Worm (Caenorhabditis elegans) whole organism, late embryonic: Measurements from ENCODE around the gene srx-90.

Source experiments
- C38D4.7 ChIP-seq: fragments of 200-800 bp; sonication (Bioruptor generic); optimal IDR thresholded peaks from 2 replicates; lab custom pipeline; 2018; ENCODE audit warnings: mild to moderate bottlenecking, missing genetic modification characterization, moderate library complexity, missing compliant biosample characterization
- ama-1 ChIP-seq: fragments of 150-350 bp; optimal IDR thresholded peaks from 2 replicates; lab custom pipeline; 2014
- ceh-24 ChIP-seq: sonication (generic microtip); optimal IDR thresholded peaks from 2 replicates; lab custom pipeline; 2016; ENCODE audit warnings: mild to moderate bottlenecking, missing genetic modification characterization, missing compliant biosample characterization
- fkh-10 ChIP-seq: fragments of 150-350 bp; optimal IDR thresholded peaks from 2 replicates; lab custom pipeline; 2014; ENCODE audit warnings: missing biosample characterization, missing genetic modification reagents, missing genetic modification characterization
- hlh-8 ChIP-seq: sonication (generic microtip); optimal IDR thresholded peaks from 2 replicates; lab custom pipeline; 2016; ENCODE audit warnings: missing genotype, missing genetic modification characterization, missing compliant biosample characterization
- pag-3 ChIP-seq: sonication (generic microtip); optimal IDR thresholded peaks from 2 replicates; lab custom pipeline; 2016; ENCODE audit warnings: missing compliant biosample characterization, missing genetic modification characterization, borderline replicate concordance
- pha-4 ChIP-seq: fragments of 150-350 bp; optimal IDR thresholded peaks from 2 replicates; lab custom pipeline; 2018; ENCODE audit warnings: missing biosample characterization, missing genetic modification reagents, missing genetic modification characterization
- syd-9 ChIP-seq: sonication (generic microtip); optimal IDR thresholded peaks from 2 replicates; lab custom pipeline; 2016; ENCODE audit warnings: mild to moderate bottlenecking, missing genetic modification characterization, moderate library complexity, missing compliant biosample characterization
- unc-86 ChIP-seq: sonication (generic microtip); optimal IDR thresholded peaks from 2 replicates; lab custom pipeline; 2016; ENCODE audit warnings: missing genetic modification characterization, missing compliant biosample characterization
- zip-5 ChIP-seq: sonication (generic microtip); optimal IDR thresholded peaks from 2 replicates; lab custom pipeline; 2016; ENCODE audit warnings: missing genetic modification characterization, missing compliant biosample characterization

- TF ChIP-seq ama-1 (lab: Kevin White, UChicago) (no peak), zip-5 (tag; lab: Kevin White, UChicago) (no peak), syd-9 (no peak), C38D4.7 (GFP tag; lab: Kevin White, UChicago) (no peak), fkh-10 (GFP tag; lab: Kevin White, UChicago) (no peak), pag-3 (tag; lab: Kevin White, UChicago) (no peak), hlh-8 (tag; lab: Kevin White, UChicago) (no peak), unc-86 (tag; lab: Kevin White, UChicago) (no peak), pha-4 (tag; lab: Kevin White, UChicago) (no peak), ceh-24 (tag; lab: Kevin White, UChicago) (no peak)
Observed at ce11 chrV:11614805-11615497, 34.0 kb downstream of the srx-90 start.
